Worm (Caenorhabditis elegans) whole organism, late embryonic: ENCODE data around the gene str-190.
A peak's percentile ranks its signal among the peaks of the same experiment; 100 is the strongest.

Experiments
- C08G9.2 ChIP-seq: sonication (generic microtip); optimal IDR thresholded peaks from 2 replicates; lab custom pipeline; 2016; ENCODE audit warnings: mild to moderate bottlenecking, missing genetic modification characterization, moderate library complexity, missing compliant biosample characterization
- K02D7.2 ChIP-seq: sonication (generic microtip); optimal IDR thresholded peaks from 2 replicates; lab custom pipeline; 2017; ENCODE audit warnings: mild to moderate bottlenecking, missing genetic modification characterization, missing compliant biosample characterization
- K09A11.1 ChIP-seq: sonication (generic microtip); optimal IDR thresholded peaks from 2 replicates; lab custom pipeline; 2017; ENCODE audit warnings: antibody characterized with exemption, mild to moderate bottlenecking, missing genetic modification characterization, missing compliant biosample characterization; ENCODE audit not compliant: insufficient read depth
- Y22D7AL.16 ChIP-seq: sonication (generic microtip); optimal IDR thresholded peaks from 2 replicates; lab custom pipeline; 2016; ENCODE audit warnings: missing genetic modification characterization, missing compliant biosample characterization
- ama-1 ChIP-seq: fragments of 150-350 bp; optimal IDR thresholded peaks from 2 replicates; lab custom pipeline; 2014
- ceh-19 ChIP-seq: fragments of 200-800 bp; sonication (Bioruptor generic); optimal IDR thresholded peaks from 2 replicates; lab custom pipeline; 2018; ENCODE audit warnings: mild to moderate bottlenecking, missing genetic modification characterization, missing compliant biosample characterization
- ceh-31 ChIP-seq: sonication (generic microtip); optimal IDR thresholded peaks from 2 replicates; lab custom pipeline; 2016; ENCODE audit warnings: missing genetic modification characterization, missing compliant biosample characterization
- ceh-34 ChIP-seq: sonication (generic microtip); optimal IDR thresholded peaks from 2 replicates; lab custom pipeline; 2016; ENCODE audit warnings: mild to moderate bottlenecking, missing genetic modification characterization, missing compliant biosample characterization
- ceh-48 ChIP-seq: sonication (generic microtip); optimal IDR thresholded peaks from 2 replicates; lab custom pipeline; 2016; ENCODE audit warnings: missing genetic modification characterization, inconsistent platforms, missing compliant biosample characterization
- ceh-6 ChIP-seq: fragments of 200-800 bp; sonication (Bioruptor generic); optimal IDR thresholded peaks from 2 replicates; lab custom pipeline; 2018; ENCODE audit warnings: mild to moderate bottlenecking, missing genetic modification characterization, missing compliant biosample characterization
- elt-2 ChIP-seq: sonication (generic microtip); optimal IDR thresholded peaks from 2 replicates; lab custom pipeline; 2016; ENCODE audit warnings: missing genetic modification reagents, missing genetic modification characterization, missing compliant biosample characterization
- elt-4 ChIP-seq: sonication (generic microtip); optimal IDR thresholded peaks from 2 replicates; lab custom pipeline; 2016; ENCODE audit warnings: missing genetic modification characterization, missing compliant biosample characterization
- ets-4 ChIP-seq: sonication (generic microtip); optimal IDR thresholded peaks from 2 replicates; lab custom pipeline; 2016; ENCODE audit warnings: missing genetic modification characterization, missing compliant biosample characterization
- eyg-1 ChIP-seq: sonication (generic microtip); optimal IDR thresholded peaks from 2 replicates; lab custom pipeline; 2016; ENCODE audit warnings: missing genotype, missing genetic modification characterization, missing compliant biosample characterization
- fkh-10 ChIP-seq: fragments of 150-350 bp; optimal IDR thresholded peaks from 2 replicates; lab custom pipeline; 2014; ENCODE audit warnings: missing biosample characterization, missing genetic modification reagents, missing genetic modification characterization
- gmeb-2 ChIP-seq: sonication (generic microtip); optimal IDR thresholded peaks from 2 replicates; lab custom pipeline; 2016; ENCODE audit warnings: missing genetic modification characterization, inconsistent platforms, missing compliant biosample characterization
- hlh-15 ChIP-seq: sonication (generic microtip); optimal IDR thresholded peaks from 2 replicates; lab custom pipeline; 2016; ENCODE audit warnings: missing genetic modification characterization, missing compliant biosample characterization
- hlh-30 ChIP-seq: sonication (generic microtip); optimal IDR thresholded peaks from 2 replicates; lab custom pipeline; 2017; ENCODE audit warnings: antibody characterized with exemption, missing genetic modification characterization, missing compliant biosample characterization; ENCODE audit not compliant: insufficient read depth
- lim-6 ChIP-seq: sonication (generic microtip); optimal IDR thresholded peaks from 2 replicates; lab custom pipeline; 2016; ENCODE audit warnings: missing genetic modification characterization, missing compliant biosample characterization
- lin-11 ChIP-seq: fragments of 200-800 bp; sonication (Bioruptor generic); optimal IDR thresholded peaks from 2 replicates; lab custom pipeline; 2018; ENCODE audit warnings: mild to moderate bottlenecking, missing genetic modification characterization, missing compliant biosample characterization
- madf-2 ChIP-seq: sonication (generic microtip); optimal IDR thresholded peaks from 2 replicates; lab custom pipeline; 2017; ENCODE audit warnings: missing genetic modification characterization, missing compliant biosample characterization
- nhr-11 ChIP-seq: fragments of 150-350 bp; optimal IDR thresholded peaks from 2 replicates; lab custom pipeline; 2014; ENCODE audit warnings: missing biosample characterization, missing genetic modification characterization
- nhr-232 ChIP-seq: sonication (generic microtip); optimal IDR thresholded peaks from 2 replicates; lab custom pipeline; 2016; ENCODE audit warnings: missing genetic modification characterization, missing compliant biosample characterization
- npax-4 ChIP-seq: sonication (generic microtip); optimal IDR thresholded peaks from 2 replicates; lab custom pipeline; 2016; ENCODE audit warnings: missing genetic modification characterization, missing compliant biosample characterization
- pag-3 ChIP-seq: sonication (generic microtip); optimal IDR thresholded peaks from 2 replicates; lab custom pipeline; 2016; ENCODE audit warnings: missing compliant biosample characterization, missing genetic modification characterization, borderline replicate concordance
- pat-9 ChIP-seq: fragments of 200-800 bp; sonication (Bioruptor generic); optimal IDR thresholded peaks from 2 replicates; lab custom pipeline; 2018; ENCODE audit warnings: mild to moderate bottlenecking, missing genetic modification characterization, moderate library complexity, missing compliant biosample characterization
- sdc-2 ChIP-seq: sonication (generic microtip); optimal IDR thresholded peaks from 2 replicates; lab custom pipeline; 2016; ENCODE audit warnings: missing genotype, missing genetic modification characterization, missing compliant biosample characterization
- tbx-7 ChIP-seq: sonication (generic microtip); optimal IDR thresholded peaks from 2 replicates; lab custom pipeline; 2016; ENCODE audit warnings: missing genotype, missing genetic modification characterization, missing compliant biosample characterization
- ttx-3 ChIP-seq: sonication (generic microtip); optimal IDR thresholded peaks from 2 replicates; lab custom pipeline; 2016; ENCODE audit warnings: missing genetic modification reagents, missing genetic modification characterization, missing compliant biosample characterization
- unc-55 ChIP-seq: sonication (generic microtip); optimal IDR thresholded peaks from 2 replicates; lab custom pipeline; 2017; ENCODE audit warnings: missing biosample characterization, missing genetic modification reagents, missing genetic modification characterization
- unc-86 ChIP-seq: sonication (generic microtip); optimal IDR thresholded peaks from 2 replicates; lab custom pipeline; 2016; ENCODE audit warnings: missing genetic modification characterization, missing compliant biosample characterization
- ztf-16 ChIP-seq: sonication (generic microtip); optimal IDR thresholded peaks from 2 replicates; lab custom pipeline; 2017; ENCODE audit warnings: missing genetic modification characterization, missing compliant biosample characterization

str-190 gene

ce11 chrV:7436509-7436908, 41.8 kb downstream of the str-190 start:
- TF ChIP-seq unc-55 (GFP tag; lab: Kevin White, UChicago) (no peak), ets-4 (tag; lab: Kevin White, UChicago) (no peak), elt-2 (no peak), elt-4 (tag; lab: Kevin White, UChicago) (no peak), unc-86 (tag; lab: Kevin White, UChicago) (no peak), lim-6 (no peak), Y22D7AL.16 (tag; lab: Kevin White, UChicago) (no peak), npax-4 (tag; lab: Kevin White, UChicago) (no peak), K09A11.1 (tag; lab: Kevin White, UChicago) (no peak), ceh-34 (no peak), K02D7.2 (tag; lab: Kevin White, UChicago) (no peak), hlh-15 (tag; lab: Kevin White, UChicago) (no peak)
- TF ChIP-seq, all 69 proteins: peak for 0

ce11 chrV:7435376-7436204, 42.7 kb downstream of the str-190 start, which contains the start of the genes ddo-2 and F25E5.8:
TSS of gene ddo-2 (minus strand) at chrV:7435705.
TSS of gene F25E5.8 (plus strand) at chrV:7435930.
- TF ChIP-seq ceh-19 (GFP tag; lab: Kevin White, UChicago): no peak
- no peak for TF ChIP-seq gmeb-2 (tag; lab: Kevin White, UChicago)
- no peak for TF ChIP-seq ceh-31 (tag; lab: Kevin White, UChicago)
- TF ChIP-seq sdc-2: no peak
- no peak for TF ChIP-seq pat-9 (tag; lab: Kevin White, UChicago)
- no peak for TF ChIP-seq ceh-6
- TF ChIP-seq Y22D7AL.16 (tag; lab: Kevin White, UChicago): no peak
- TF ChIP-seq npax-4 (tag; lab: Kevin White, UChicago): no peak
- no peak for TF ChIP-seq ztf-16 (tag; lab: Kevin White, UChicago)
- no peak for TF ChIP-seq lin-11 (tag; lab: Kevin White, UChicago)
- no peak for TF ChIP-seq nhr-11 (tag; lab: Kevin White, UChicago)
- TF ChIP-seq ceh-48 (tag; lab: Kevin White, UChicago): no peak

- TF ChIP-seq nhr-232 (tag; lab: Kevin White, UChicago) (no peak), unc-55 (GFP tag; lab: Kevin White, UChicago) (peak; percentile 19), C08G9.2 (tag; lab: Kevin White, UChicago) (no peak)
Measured at ce11 chrV:7434805-7435363, 43.4 kb downstream of the str-190 start.

ce11 chrV:7432441-7433146, 45.7 kb downstream of the str-190 start:
- no peak for TF ChIP-seq ama-1
- TF ChIP-seq ets-4 (tag; lab: Kevin White, UChicago): no peak
- no peak for TF ChIP-seq nhr-232 (tag; lab: Kevin White, UChicago)
- no peak for TF ChIP-seq eyg-1 (tag; lab: Kevin White, UChicago)
- no peak for TF ChIP-seq pag-3
- no peak for TF ChIP-seq ceh-34
- TF ChIP-seq tbx-7 (tag; lab: Kevin White, UChicago): no peak
- no peak for TF ChIP-seq fkh-10 (GFP tag; lab: Kevin White, UChicago)
- TF ChIP-seq madf-2 (tag; lab: Kevin White, UChicago): no peak
- no peak for TF ChIP-seq ttx-3 (tag; lab: Kevin White, UChicago)
- TF ChIP-seq hlh-30 (tag; lab: Kevin White, UChicago): no peak
- no peak for TF ChIP-seq unc-55 (GFP tag; lab: Kevin White, UChicago)
- TF ChIP-seq C08G9.2 (tag; lab: Kevin White, UChicago): no peak
